Fruit fly (Drosophila melanogaster) S2 (cell line): ENCODE results near the gene Rm62.
A peak's percentile ranks its signal among the peaks of the same experiment; 100 is the strongest.

ENCODE experiments used
- CG8478 ChIP-seq: fragments of >200 bp; optimal IDR thresholded peaks from 2 replicates; lab custom pipeline; 2018
- CTCF ChIP-seq, 2 experiments: fragments of >200 bp; optimal IDR thresholded peaks; 2 replicates each; lab custom pipeline; 2018

Rm62 gene

dm6 chr3R:6008202-6009062 is at the start of gene Rm62:
Gene Rm62, minus strand, starts transcription at chr3R:6008579.
- peak in 1 of 2 experiments; percentile 23 for TF ChIP-seq CTCF (optimal IDR thresholded peaks at IDR 0.05; lab: Kevin White, UChicago)
- TF ChIP-seq CG8478 (lab: Kevin White, UChicago) = no peak

dm6 chr3R:6057436-6057835 is 49.1 kb upstream of the Rm62 start, which contains the start of gene CG15580:
Gene CG15580, minus strand, starts transcription at chr3R:6057536.
- TF ChIP-seq CG8478 (lab: Kevin White, UChicago) (no peak), CTCF (optimal IDR thresholded peaks at IDR 0.05; lab: Kevin White, UChicago) (no peak)

dm6 chr3R:6038200-6038599 is 29.8 kb upstream of the Rm62 start:
- TF ChIP-seq CG8478 (lab: Kevin White, UChicago) (no peak), CTCF (optimal IDR thresholded peaks at IDR 0.05; lab: Kevin White, UChicago) (no peak)

dm6 chr3R:6027674-6028073 is 19.3 kb upstream of the Rm62 start:
- TF ChIP-seq CTCF (optimal IDR thresholded peaks at IDR 0.05; lab: Kevin White, UChicago) (no peak), CG8478 (lab: Kevin White, UChicago) (no peak)

- no peak for TF ChIP-seq CG8478 (lab: Kevin White, UChicago)
- TF ChIP-seq CTCF (optimal IDR thresholded peaks at IDR 0.05; lab: Kevin White, UChicago) = no peak
These were observed 18.8 kb upstream of the Rm62 start, which contains the start of gene CtsL3 for dm6 chr3R:6027138-6027537. Gene CtsL3, minus strand, starts transcription at chr3R:6027238.

dm6 chr3R:6025227-6025626 is 16.8 kb upstream of the Rm62 start:
- TF ChIP-seq CTCF (optimal IDR thresholded peaks at IDR 0.05; lab: Kevin White, UChicago) (no peak), CG8478 (lab: Kevin White, UChicago) (no peak)

dm6 chr3R:6011832-6012231 is 3.5 kb upstream of the Rm62 start, which contains the start of gene CG10280:
Gene CG10280, minus strand, starts transcription at chr3R:6011932.
- no peak for TF ChIP-seq CTCF (optimal IDR thresholded peaks at IDR 0.05; lab: Kevin White, UChicago)
- TF ChIP-seq CG8478 (lab: Kevin White, UChicago) = no peak

- TF ChIP-seq CTCF (optimal IDR thresholded peaks at IDR 0.05; lab: Kevin White, UChicago) = peak; percentile 79 to 83
- TF ChIP-seq CG8478 (lab: Kevin White, UChicago) = no peak
These were observed 1.4 kb upstream of the Rm62 start for dm6 chr3R:6009510-6010407.

- no peak for TF ChIP-seq CG8478 (lab: Kevin White, UChicago)
- no peak for TF ChIP-seq CTCF (optimal IDR thresholded peaks at IDR 0.05; lab: Kevin White, UChicago)
These were observed 1.0 kb downstream of the Rm62 start for dm6 chr3R:6007123-6008000.

- TF ChIP-seq CG8478 (lab: Kevin White, UChicago) (no peak), CTCF (optimal IDR thresholded peaks at IDR 0.05; lab: Kevin White, UChicago) (no peak)
These were observed 1.8 kb downstream of the Rm62 start for dm6 chr3R:6006595-6006994.

- peak; percentile 59 to 68 for TF ChIP-seq CTCF (optimal IDR thresholded peaks at IDR 0.05; lab: Kevin White, UChicago)
- TF ChIP-seq CG8478 (lab: Kevin White, UChicago) = no peak
These were observed 9.5 kb downstream of the Rm62 start for dm6 chr3R:5998831-5999230.

- no peak for TF ChIP-seq CTCF (optimal IDR thresholded peaks at IDR 0.05; lab: Kevin White, UChicago)
- no peak for TF ChIP-seq CG8478 (lab: Kevin White, UChicago)
These were observed 10.1 kb downstream of the Rm62 start for dm6 chr3R:5998235-5998666.

dm6 chr3R:5997822-5998221 is 10.6 kb downstream of the Rm62 start:
- no peak for TF ChIP-seq CTCF (optimal IDR thresholded peaks at IDR 0.05; lab: Kevin White, UChicago)
- no peak for TF ChIP-seq CG8478 (lab: Kevin White, UChicago)

- TF ChIP-seq CG8478 (lab: Kevin White, UChicago) = no peak
These were observed 13.0 kb downstream of the Rm62 start for dm6 chr3R:5995381-5995780.
